Fruit fly (Drosophila melanogaster) whole organism, wandering third instar larva: ENCODE results near the gene CG1635.

Experiments
- CG9705 ChIP-seq: fragments of 200-800 bp; sonication (Bioruptor generic); optimal IDR thresholded peaks from 2 replicates; lab custom pipeline; 2018; ENCODE audit warnings: missing biosample characterization, mild to moderate bottlenecking, missing genetic modification characterization
- Dfd ChIP-seq: fragments of >200 bp; optimal IDR thresholded peaks from 2 replicates; lab custom pipeline; 2017; ENCODE audit warnings: missing biosample characterization, missing genetic modification characterization
- Dif ChIP-seq: fragments of 200-275, 200-300 bp; sonication (Bioruptor generic); optimal IDR thresholded peaks from 2 replicates; lab custom pipeline; 2018; ENCODE audit warnings: missing biosample characterization, missing genetic modification characterization; ENCODE audit not compliant: partially characterized antibody
- HLH106 ChIP-seq: fragments of 200-800 bp; optimal IDR thresholded peaks from 3 replicates; lab custom pipeline; 2019; ENCODE audit warnings: missing biosample characterization, mild to moderate bottlenecking, missing genetic modification characterization, moderate library complexity
- Hnf4 ChIP-seq: fragments of 200-800 bp; sonication (Bioruptor generic); optimal IDR thresholded peaks from 2 replicates; lab custom pipeline; 2016; ENCODE audit warnings: missing biosample characterization, mild to moderate bottlenecking, missing genetic modification characterization
- Hr78 ChIP-seq: fragments of >200 bp; optimal IDR thresholded peaks from 2 replicates; lab custom pipeline; 2017; ENCODE audit warnings: missing biosample characterization, missing genetic modification characterization
- Hr83 ChIP-seq: fragments of 200-300 bp; sonication (Bioruptor generic); optimal IDR thresholded peaks from 2 replicates; lab custom pipeline; 2016; ENCODE audit warnings: missing biosample characterization, mild to moderate bottlenecking, missing genetic modification characterization, moderate library complexity; ENCODE audit not compliant: poor library complexity, severe bottlenecking
- Jra ChIP-seq: sonication (Bioruptor generic); optimal IDR thresholded peaks from 2 replicates; lab custom pipeline; 2016; ENCODE audit warnings: missing biosample characterization, missing genetic modification characterization
- Mio ChIP-seq: sonication (Bioruptor generic); optimal IDR thresholded peaks from 2 replicates; lab custom pipeline; 2016; ENCODE audit warnings: missing biosample characterization, missing genetic modification characterization
- N ChIP-seq: fragments of >200 bp; optimal IDR thresholded peaks from 2 replicates; lab custom pipeline; 2018; ENCODE audit warnings: missing biosample characterization, missing external identifiers, missing genetic modification characterization
- OdsH ChIP-seq: fragments of 200-800 bp; sonication (Bioruptor generic); optimal IDR thresholded peaks from 2 replicates; lab custom pipeline; 2016; ENCODE audit warnings: missing biosample characterization, mild to moderate bottlenecking, missing genetic modification characterization
- Rel ChIP-seq, 2 experiments: fragments of 200-800 bp; sonication (Bioruptor generic) in 1 of 2; optimal IDR thresholded peaks; 2 replicates in 1 of 2; 3 replicates in 1 of 2; lab custom pipeline; 2016 to 2019; ENCODE audit warnings: mild to moderate bottlenecking in 2 of 2, missing biosample characterization in 2 of 2, missing genetic modification characterization in 2 of 2, moderate library complexity in 1 of 2
- Sp1 ChIP-seq: fragments of 200-800 bp; sonication (Bioruptor generic); optimal IDR thresholded peaks from 3 replicates; lab custom pipeline; 2019; ENCODE audit warnings: missing biosample characterization, mild to moderate bottlenecking, missing genetic modification characterization, moderate library complexity
- Vsx2 ChIP-seq: fragments of 200-300, 225-300 bp; sonication (Bioruptor generic); optimal IDR thresholded peaks from 2 replicates; lab custom pipeline; 2018; ENCODE audit warnings: missing biosample characterization, missing genetic modification characterization; ENCODE audit not compliant: partially characterized antibody
- brk ChIP-seq: fragments of 200-800 bp; sonication (Bioruptor generic); optimal IDR thresholded peaks from 2 replicates; lab custom pipeline; 2016; ENCODE audit warnings: missing biosample characterization, mild to moderate bottlenecking, missing genetic modification characterization
- dmrt93B ChIP-seq: fragments of 200-800 bp; sonication (Bioruptor generic); optimal IDR thresholded peaks from 2 replicates; lab custom pipeline; 2018; ENCODE audit warnings: missing biosample characterization, mild to moderate bottlenecking, missing genetic modification characterization
- ey ChIP-seq: fragments of 200-800 bp; sonication (Bioruptor generic); optimal IDR thresholded peaks from 2 replicates; lab custom pipeline; 2016; ENCODE audit warnings: missing biosample characterization, missing genetic modification characterization
- foxo ChIP-seq, 2 experiments: fragments of 200-800 bp; sonication (Bioruptor generic); optimal IDR thresholded peaks; 2 replicates in 1 of 2; 3 replicates in 1 of 2; lab custom pipeline; 2016 to 2017; ENCODE audit warnings: missing biosample characterization in 2 of 2, missing genetic modification characterization in 2 of 2
- fru ChIP-seq: fragments of 200-800 bp; sonication (Bioruptor generic); optimal IDR thresholded peaks from 3 replicates; lab custom pipeline; 2016; ENCODE audit warnings: missing biosample characterization, mild to moderate bottlenecking, missing genetic modification characterization
- h ChIP-seq: fragments of 200-800 bp; sonication (Bioruptor generic); optimal IDR thresholded peaks from 3 replicates; lab custom pipeline; 2016; ENCODE audit warnings: missing biosample characterization, mild to moderate bottlenecking, missing genetic modification characterization
- jim ChIP-seq: fragments of 175-275, 200-325 bp; sonication (Bioruptor generic); optimal IDR thresholded peaks from 2 replicates; lab custom pipeline; 2016; ENCODE audit warnings: missing biosample characterization, mild to moderate bottlenecking, missing genetic modification characterization
- lola ChIP-seq: fragments of >200 bp; optimal IDR thresholded peaks from 2 replicates; lab custom pipeline; 2017; ENCODE audit warnings: missing biosample characterization, missing genetic modification characterization
- pan ChIP-seq: fragments of >200 bp; optimal IDR thresholded peaks from 2 replicates; lab custom pipeline; 2017
- psq ChIP-seq: fragments of 200-800 bp; sonication (Bioruptor generic); optimal IDR thresholded peaks from 3 replicates; lab custom pipeline; 2017; ENCODE audit warnings: missing biosample characterization, mild to moderate bottlenecking, missing genetic modification characterization, moderate library complexity
- tai ChIP-seq: sonication (Bioruptor generic); optimal IDR thresholded peaks from 2 replicates; lab custom pipeline; 2016; ENCODE audit warnings: missing biosample characterization, missing genetic modification characterization
- usp ChIP-seq: fragments of >200 bp; optimal IDR thresholded peaks from 2 replicates; lab custom pipeline; 2017; ENCODE audit warnings: missing biosample characterization, missing genetic modification characterization
- woc ChIP-seq: sonication (Bioruptor generic); optimal IDR thresholded peaks from 2 replicates; lab custom pipeline; 2016; ENCODE audit warnings: missing biosample characterization, mild to moderate bottlenecking, missing genetic modification characterization

Gene CG1635

DNA sequence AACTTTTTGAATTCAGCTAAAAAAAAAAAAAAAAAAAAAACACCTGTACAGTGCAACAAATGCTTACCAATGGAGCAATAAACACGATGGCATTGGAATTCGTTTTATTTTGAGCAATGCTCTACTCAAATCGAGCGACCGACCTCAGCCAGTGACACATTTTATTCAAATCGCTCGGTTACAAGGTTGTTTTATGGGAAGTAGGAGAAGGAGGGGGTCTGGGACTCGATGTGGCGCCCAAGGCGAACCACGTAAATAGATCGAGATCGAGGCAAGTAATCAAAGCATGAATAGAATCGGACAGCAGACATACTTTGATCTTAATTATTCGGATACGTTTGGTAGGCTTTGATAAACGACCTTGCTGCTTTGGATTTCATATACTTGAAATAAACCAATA is 14.8 kb downstream of the CG1635 start:
- TF ChIP-seq Rel (GFP tag; optimal IDR thresholded peaks at IDR 0.05; lab: Kevin White, UChicago) = no peak
- no peak for TF ChIP-seq Rel (tag; optimal IDR thresholded peaks at IDR 0.05; lab: Kevin White, UChicago)
- TF ChIP-seq CG9705 (GFP tag; lab: Kevin White, UChicago) = no peak
- TF ChIP-seq N = no peak
- no peak for TF ChIP-seq Hr83 (GFP tag; lab: Kevin White, UChicago)
- TF ChIP-seq Sp1 (GFP tag; lab: Kevin White, UChicago) = no peak
- TF ChIP-seq HLH106 (tag; lab: Kevin White, UChicago) = no peak
- no peak for TF ChIP-seq usp
- no peak for TF ChIP-seq jim (GFP tag; lab: Kevin White, UChicago)
- TF ChIP-seq pan (lab: Kevin White, UChicago) = no peak
- no peak for TF ChIP-seq foxo (GFP tag; optimal IDR thresholded peaks at IDR 0.05; lab: Kevin White, UChicago)
- TF ChIP-seq brk (GFP tag; lab: Kevin White, UChicago) = no peak
- no peak for TF ChIP-seq Dfd (GFP tag; lab: Kevin White, UChicago)
- TF ChIP-seq h (GFP tag; lab: Kevin White, UChicago) = no peak

DNA sequence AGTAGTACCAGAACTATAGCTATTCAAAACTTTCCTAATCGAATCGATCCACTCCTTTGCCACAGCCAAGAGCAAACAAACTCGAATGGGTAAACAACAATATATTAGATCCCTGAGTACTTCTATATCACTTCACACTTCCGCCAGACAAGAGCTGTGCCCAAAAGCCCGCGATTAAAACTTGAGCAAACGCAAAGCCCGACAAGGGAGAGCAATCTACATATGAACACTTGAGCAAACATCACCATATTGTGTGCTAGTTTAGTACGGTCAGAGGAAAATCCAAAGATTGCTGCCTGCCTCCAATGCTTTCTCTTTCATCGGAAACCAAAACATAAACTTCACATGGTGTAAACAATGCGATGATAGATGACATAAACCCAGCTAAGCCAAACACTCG is 15.2 kb downstream of the CG1635 start:
- TF ChIP-seq psq (GFP tag; lab: Kevin White, UChicago) (no peak), tai (GFP tag; lab: Kevin White, UChicago) (no peak), Vsx2 (GFP tag; lab: Kevin White, UChicago) (no peak), brk (GFP tag; lab: Kevin White, UChicago) (no peak), jim (GFP tag; lab: Kevin White, UChicago) (no peak), Hnf4 (GFP tag; lab: Kevin White, UChicago) (no peak), lola (GFP tag; lab: Kevin White, UChicago) (no peak), Mio (GFP tag; lab: Kevin White, UChicago) (no peak), Dif (GFP tag; lab: Kevin White, UChicago) (no peak), h (GFP tag; lab: Kevin White, UChicago) (no peak)
- TF ChIP-seq, all 38 proteins: peak for 0

DNA sequence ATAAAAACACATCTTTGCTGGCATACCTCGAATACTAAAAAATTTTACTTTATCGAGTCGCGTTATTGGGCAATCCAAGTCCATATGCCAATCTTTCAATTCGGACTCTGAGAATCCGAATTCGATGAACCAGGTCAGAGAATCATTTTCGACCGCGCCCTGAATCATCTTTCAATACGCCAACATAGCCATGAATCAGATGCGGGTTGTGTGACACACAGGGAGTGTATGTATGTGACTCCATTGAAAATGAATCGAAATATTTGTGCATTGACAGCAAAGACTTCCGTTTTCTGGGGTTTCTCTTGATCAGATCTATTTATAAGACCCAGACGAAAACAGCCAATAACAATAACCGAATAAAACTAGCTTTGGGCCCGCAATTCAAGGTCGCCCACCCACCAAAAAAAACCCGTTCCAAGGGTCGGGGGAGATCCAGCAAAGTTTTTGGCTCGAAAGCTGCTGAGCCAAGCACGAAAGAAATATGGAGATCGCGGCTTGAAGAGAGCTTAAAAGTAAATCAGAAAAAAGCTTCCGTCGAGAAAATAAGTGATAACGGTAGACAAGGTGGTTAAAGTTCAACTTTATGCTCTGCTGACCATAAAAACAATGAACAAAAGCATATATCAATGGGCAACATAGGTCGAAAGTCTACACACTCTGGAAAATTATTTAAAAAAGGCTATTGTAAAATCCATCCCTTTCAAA is 16.1 kb downstream of the CG1635 start:
- TF ChIP-seq Hnf4 (GFP tag; lab: Kevin White, UChicago) = peak; percentile 2
- TF ChIP-seq Dif (GFP tag; lab: Kevin White, UChicago) = no peak

DNA sequence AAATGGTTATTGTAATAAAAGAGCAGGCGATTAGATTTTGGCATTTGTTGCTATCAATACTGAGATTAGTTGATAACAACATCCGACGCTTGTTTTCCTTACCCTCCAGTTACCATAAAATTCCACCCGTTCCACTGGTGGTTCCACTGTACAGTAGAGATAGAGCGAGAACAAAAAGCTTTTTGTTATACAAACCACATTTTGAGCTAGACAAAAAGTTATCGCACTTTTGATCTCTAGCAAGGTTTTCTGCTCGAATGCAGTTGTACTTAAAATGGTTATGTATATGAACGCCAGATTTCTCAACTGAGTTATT is 16.6 kb downstream of the CG1635 start:
- no peak for TF ChIP-seq h (GFP tag; lab: Kevin White, UChicago)
- TF ChIP-seq Jra (GFP tag; lab: Kevin White, UChicago) = no peak
- no peak for TF ChIP-seq ey
- no peak for TF ChIP-seq fru (GFP tag; lab: Kevin White, UChicago)
- no peak for TF ChIP-seq Hr78 (GFP tag; lab: Kevin White, UChicago)

DNA sequence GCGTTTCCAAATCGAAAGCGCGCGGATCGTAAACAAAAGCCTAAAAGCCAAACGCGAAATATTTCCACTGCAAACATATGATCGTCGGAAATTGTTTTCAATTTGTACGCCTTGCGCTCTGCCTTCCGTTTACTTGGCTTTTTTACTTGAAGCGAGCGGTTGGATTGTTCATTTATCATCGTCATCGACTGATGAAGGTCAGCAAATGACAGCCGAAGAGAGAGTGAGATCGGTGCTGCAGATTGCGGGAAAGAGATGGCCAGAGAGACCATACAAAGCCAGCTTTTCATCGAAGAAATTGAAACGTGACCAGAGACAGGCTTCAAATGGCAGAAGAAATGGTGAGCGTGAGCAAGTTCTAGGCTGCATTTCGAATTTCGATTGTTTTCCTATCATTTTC is 17.3 kb downstream of the CG1635 start:
- no peak for TF ChIP-seq Hr83 (GFP tag; lab: Kevin White, UChicago)
- TF ChIP-seq Sp1 (GFP tag; lab: Kevin White, UChicago) = no peak
- TF ChIP-seq Vsx2 (GFP tag; lab: Kevin White, UChicago) = no peak
- TF ChIP-seq Hnf4 (GFP tag; lab: Kevin White, UChicago) = no peak
- TF ChIP-seq Jra (GFP tag; lab: Kevin White, UChicago) = no peak
- TF ChIP-seq OdsH (GFP tag; lab: Kevin White, UChicago) = no peak
- TF ChIP-seq N = no peak
- no peak for TF ChIP-seq dmrt93B
- TF ChIP-seq woc (GFP tag; lab: Kevin White, UChicago) = no peak
- TF ChIP-seq pan (lab: Kevin White, UChicago) = no peak
- TF ChIP-seq Dfd (GFP tag; lab: Kevin White, UChicago) = no peak
- TF ChIP-seq usp = no peak
